Worm (Caenorhabditis elegans) whole organism, L1 larva: ENCODE measurements around the gene tftc-3.

Experiments used
- C16A3.4 ChIP-seq: fragments of 150-350 bp; optimal IDR thresholded peaks from 2 replicates; lab custom pipeline; 2014; ENCODE audit warnings: missing biosample characterization, missing genetic modification characterization
- F16B12.6 ChIP-seq: fragments of 150-350 bp; optimal IDR thresholded peaks from 2 replicates; lab custom pipeline; 2014; ENCODE audit warnings: missing biosample characterization, missing genetic modification characterization
- Y116A8C.19 ChIP-seq: sonication (generic microtip); optimal IDR thresholded peaks from 2 replicates; lab custom pipeline; 2016; ENCODE audit warnings: missing compliant biosample characterization, missing genetic modification characterization, borderline replicate concordance
- aly-2 ChIP-seq: fragments of 150-350 bp; optimal IDR thresholded peaks from 2 replicates; lab custom pipeline; 2014; ENCODE audit warnings: missing biosample characterization, missing genetic modification characterization
- ceh-90 ChIP-seq: sonication (generic microtip); optimal IDR thresholded peaks from 2 replicates; lab custom pipeline; 2016; ENCODE audit warnings: missing genetic modification characterization, missing compliant biosample characterization
- efl-1 ChIP-seq, 4 experiments: fragments of 150-350 bp; optimal IDR thresholded peaks in 3 of 4; peaks in 1 of 4; 1 replicate in 1 of 4; 2 replicates in 3 of 4; lab custom pipeline; 2014; ENCODE audit warnings: missing biosample characterization in 2 of 4, missing genetic modification characterization in 2 of 4, missing genetic modification reagents in 2 of 4
- elt-2 ChIP-seq: sonication (generic microtip); optimal IDR thresholded peaks from 2 replicates; lab custom pipeline; 2016; ENCODE audit warnings: missing genetic modification characterization, mild to moderate bottlenecking, inconsistent platforms, missing compliant biosample characterization, missing genetic modification reagents
- irx-1 ChIP-seq: sonication (generic microtip); optimal IDR thresholded peaks from 2 replicates; lab custom pipeline; 2016; ENCODE audit warnings: missing genetic modification characterization, missing compliant biosample characterization
- lin-15B ChIP-seq: fragments of 150-350 bp; sonication (generic microtip); optimal IDR thresholded peaks from 3 replicates; lab custom pipeline; 2014; ENCODE audit warnings: missing biosample characterization, missing genetic modification characterization
- lin-35 ChIP-seq, 2 experiments: fragments of 150-350 bp; optimal IDR thresholded peaks; 2 replicates each; lab custom pipeline; 2014; ENCODE audit warnings: missing biosample characterization in 2 of 2, missing genetic modification characterization in 2 of 2, missing genetic modification reagents in 2 of 2
- lsy-2 ChIP-seq, 2 experiments: fragments of 150-350 bp; optimal IDR thresholded peaks; 2 replicates each; lab custom pipeline; 2014; ENCODE audit warnings: missing biosample characterization in 2 of 2, missing genetic modification characterization in 2 of 2
- mef-2 ChIP-seq: fragments of 150-350 bp; optimal IDR thresholded peaks from 2 replicates; lab custom pipeline; 2014; ENCODE audit warnings: missing biosample characterization, missing genetic modification characterization
- mep-1 ChIP-seq: fragments of 150-350 bp; optimal IDR thresholded peaks from 2 replicates; lab custom pipeline; 2014; ENCODE audit warnings: missing biosample characterization, missing genetic modification characterization
- nhr-11 ChIP-seq: fragments of 150-350 bp; optimal IDR thresholded peaks from 2 replicates; lab custom pipeline; 2014; ENCODE audit warnings: missing biosample characterization, missing genetic modification characterization
- nhr-19 ChIP-seq: fragments of 200-800 bp; sonication (Bioruptor generic); conservative IDR thresholded peaks from 2 replicates; pipeline ENCODE4 v1.3.6; 2022; ENCODE audit warnings: missing genetic modification characterization, missing compliant biosample characterization
- nhr-20 ChIP-seq: sonication (generic microtip); optimal IDR thresholded peaks from 2 replicates; lab custom pipeline; 2016; ENCODE audit warnings: mild to moderate bottlenecking, missing genetic modification characterization, missing compliant biosample characterization
- nhr-237 ChIP-seq: fragments of 150-350 bp; optimal IDR thresholded peaks from 2 replicates; lab custom pipeline; 2014; ENCODE audit warnings: missing biosample characterization, missing genetic modification characterization
- nhr-28 ChIP-seq: fragments of 150-350 bp; optimal IDR thresholded peaks from 2 replicates; lab custom pipeline; 2014; ENCODE audit warnings: missing biosample characterization, missing genetic modification characterization
- nhr-76 ChIP-seq: sonication (generic microtip); optimal IDR thresholded peaks from 2 replicates; lab custom pipeline; 2017; ENCODE audit warnings: missing biosample characterization, missing genetic modification characterization
- nhr-77 ChIP-seq: fragments of 150-350 bp; optimal IDR thresholded peaks from 2 replicates; lab custom pipeline; 2014; ENCODE audit warnings: missing biosample characterization, missing genetic modification characterization
- nhr-84 ChIP-seq: sonication (generic microtip); optimal IDR thresholded peaks from 2 replicates; lab custom pipeline; 2017; ENCODE audit warnings: missing biosample characterization, missing genetic modification characterization
- pag-3 ChIP-seq: sonication (generic microtip); optimal IDR thresholded peaks from 2 replicates; lab custom pipeline; 2017; ENCODE audit warnings: missing genetic modification characterization, mild to moderate bottlenecking, missing compliant biosample characterization, antibody characterized with exemption, borderline replicate concordance; ENCODE audit not compliant: insufficient read depth
- rnt-1 ChIP-seq: sonication (generic microtip); optimal IDR thresholded peaks from 2 replicates; lab custom pipeline; 2016; ENCODE audit warnings: mild to moderate bottlenecking, missing genetic modification characterization, moderate library complexity, missing compliant biosample characterization
- unc-130 ChIP-seq: fragments of 150-350 bp; optimal IDR thresholded peaks from 2 replicates; lab custom pipeline; 2017; ENCODE audit warnings: missing biosample characterization, missing genetic modification characterization, inconsistent platforms
- unc-30 ChIP-seq: sonication (generic microtip); optimal IDR thresholded peaks from 2 replicates; lab custom pipeline; 2017; ENCODE audit warnings: missing biosample characterization, missing genetic modification characterization
- unc-86 ChIP-seq: sonication (generic microtip); optimal IDR thresholded peaks from 2 replicates; lab custom pipeline; 2016; ENCODE audit warnings: missing genetic modification characterization, missing compliant biosample characterization
- unc-98 ChIP-seq: fragments of 200-800 bp; sonication (Bioruptor generic); IDR thresholded peaks from 2 replicates; pipeline ENCODE4 v1.3.6; 2022; ENCODE audit warnings: missing genetic modification characterization, missing compliant biosample characterization
- zip-4 ChIP-seq: fragments of 200-800 bp; sonication (Bioruptor generic); optimal IDR thresholded peaks from 2 replicates; lab custom pipeline; 2018; ENCODE audit warnings: mild to moderate bottlenecking, missing genetic modification characterization, moderate library complexity, missing compliant biosample characterization

tftc-3 gene

DNA sequence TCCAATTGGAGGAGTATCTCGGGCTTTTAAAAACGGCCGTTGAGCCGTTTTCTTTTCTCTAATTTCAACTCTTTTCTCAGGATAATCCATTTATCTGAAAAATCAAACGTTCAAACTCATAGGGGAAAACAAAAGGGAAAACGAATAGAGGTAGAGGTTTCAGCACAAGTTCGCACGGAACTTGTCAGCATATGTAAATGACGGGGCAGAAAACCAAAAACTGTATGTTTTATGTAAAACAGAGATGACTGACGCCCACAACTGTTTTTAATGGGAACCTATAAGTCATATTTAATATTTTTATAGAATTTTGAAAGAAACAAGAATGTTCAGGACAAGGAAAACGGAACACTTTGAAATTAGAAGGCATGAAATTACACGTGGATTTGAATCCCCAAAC is 43.8 kb downstream of the tftc-3 start, which contains the start of gene C51E3.6:
Gene C51E3.6 (minus strand): TSS at position 101 of the 400 bp plus-strand sequence.
- TF ChIP-seq nhr-77 (tag; lab: Kevin White, UChicago), result no peak
- no peak for TF ChIP-seq C16A3.4
- TF ChIP-seq unc-130, result no peak
- no peak for TF ChIP-seq pag-3
- no peak for TF ChIP-seq nhr-237 (tag; lab: Kevin White, UChicago)
- TF ChIP-seq nhr-11, result no peak
- TF ChIP-seq zip-4 (GFP tag; lab: Kevin White, UChicago), result no peak
- no peak for TF ChIP-seq mef-2 (tag; lab: Kevin White, UChicago)
- no peak for TF ChIP-seq nhr-76
- TF ChIP-seq irx-1, result no peak

DNA sequence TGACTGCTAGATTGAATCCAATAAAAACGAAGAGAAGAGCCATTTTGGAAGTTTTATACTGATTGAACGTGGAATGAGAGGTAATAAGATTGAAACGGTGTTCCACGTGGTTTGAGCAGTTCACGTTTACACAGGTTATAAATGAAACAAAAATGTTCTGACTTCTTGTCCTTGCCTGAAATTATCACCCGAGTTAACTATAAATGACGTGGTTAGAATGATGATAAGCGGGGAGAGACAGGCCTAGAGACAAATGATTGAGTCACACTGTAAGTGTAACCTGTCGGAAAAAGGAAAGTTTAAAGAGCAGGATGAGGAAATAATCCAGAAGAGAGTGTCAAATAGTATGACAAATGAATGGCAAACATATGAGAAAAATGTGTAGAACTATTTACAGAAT is 49.2 kb downstream of the tftc-3 start, which contains the start of gene C51E3.10:
Gene C51E3.10 (minus strand): TSS at position 181 of the 400 bp plus-strand sequence.
- TF ChIP-seq unc-30 (tag; lab: Kevin White, UChicago) (no peak), lin-35 (GFP tag; optimal IDR thresholded peaks at IDR 0.05; lab: Kevin White, UChicago) (peak in 1 of 2 experiments; percentile 12), Y116A8C.19 (tag; lab: Kevin White, UChicago) (no peak), unc-130 (no peak), efl-1 (optimal IDR thresholded peaks at IDR 0.05; lab: Kevin White, UChicago) (no peak), efl-1 (GFP tag; optimal IDR thresholded peaks at IDR 0.05 in 1 of 2; lab: Kevin White, UChicago) (no peak), F16B12.6 (tag; lab: Kevin White, UChicago) (no peak), elt-2 (tag; lab: Kevin White, UChicago) (peak; percentile 59), nhr-19 (GFP tag; lab: Robert Waterston, UW) (no peak)

ce11 chrV:10159972-10160371 is 50.2 kb downstream of the tftc-3 start:
- TF ChIP-seq elt-2 (tag; lab: Kevin White, UChicago) (peak; percentile 65), mep-1 (tag; lab: Kevin White, UChicago) (no peak)
- TF ChIP-seq, all 84 proteins: peak for 1

DNA sequence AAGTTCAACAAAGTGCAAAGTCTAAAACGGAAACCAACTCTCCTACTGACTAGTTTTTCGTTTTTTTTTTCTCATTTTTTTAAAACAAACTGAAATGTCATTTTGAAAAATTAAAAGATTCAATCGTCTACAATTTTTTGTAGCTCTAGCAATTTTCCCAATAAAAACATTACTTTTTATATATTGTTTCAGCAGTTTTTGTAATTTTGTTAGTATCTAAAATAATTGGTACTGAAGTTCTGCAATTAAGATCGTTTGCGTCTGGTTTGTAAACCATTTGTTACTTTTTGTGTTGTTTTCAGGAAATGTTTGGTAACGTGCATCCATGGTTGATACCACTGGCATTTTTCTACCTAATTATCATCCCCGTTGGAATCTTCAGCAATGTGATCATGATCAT is 51.6 kb downstream of the tftc-3 start, which contains the start of gene srsx-30:
Gene srsx-30 (plus strand): TSS at position 301 of the 400 bp plus-strand sequence.
- TF ChIP-seq ceh-90 (tag; lab: Kevin White, UChicago) (no peak), nhr-84 (tag; lab: Kevin White, UChicago) (no peak), unc-30 (tag; lab: Kevin White, UChicago) (no peak), lsy-2 (tag; optimal IDR thresholded peaks at IDR 0.05; lab: Kevin White, UChicago) (no peak), nhr-237 (tag; lab: Kevin White, UChicago) (no peak), aly-2 (tag; lab: Kevin White, UChicago) (no peak), efl-1 (optimal IDR thresholded peaks at IDR 0.05; lab: Kevin White, UChicago) (no peak), efl-1 (GFP tag; optimal IDR thresholded peaks at IDR 0.05 in 1 of 2; lab: Kevin White, UChicago) (no peak), lin-15B (tag; lab: Kevin White, UChicago) (no peak), unc-98 (GFP tag; lab: Robert Waterston, UW) (no peak), C16A3.4 (no peak), rnt-1 (tag; lab: Kevin White, UChicago) (no peak), nhr-20 (no peak), unc-86 (no peak), nhr-28 (no peak), irx-1 (no peak)
